Fruit fly (Drosophila melanogaster): ENCODE data around the gene CG1316.

CG1316 gene

dm6 chr3L:4283428-4284089, at the start of gene CG1316, which contains the start of gene srw:
Gene CG1316, plus strand, starts transcription at chr3L:4283851.
Gene srw, minus strand, starts transcription at chr3L:4283478.
- peak; percentile 52 for TF ChIP-seq CG1603 (tag; optimal IDR thresholded peaks at IDR 0.05)
- TF ChIP-seq CG34422 (GFP tag; IDR thresholded peaks at IDR 0.05), result peak; percentile 57; the same call in 1 of the 3 replicates
- TF ChIP-seq CG4424 (GFP tag; optimal IDR thresholded peaks at IDR 0.05), result no peak
- peak; percentile 99 for TF ChIP-seq CG15514 (GFP tag; optimal IDR thresholded peaks at IDR 0.05)
- no peak for TF ChIP-seq CG11398 (GFP tag; optimal IDR thresholded peaks at IDR 0.05)
- peak; percentile 81 for TF ChIP-seq Sry-δ (GFP tag; optimal IDR thresholded peaks at IDR 0.05)
- TF ChIP-seq CG14710 (tag; optimal IDR thresholded peaks at IDR 0.05), result peak; percentile 20
- peak; percentile 49 for TF ChIP-seq CG13287 (GFP tag; IDR thresholded peaks at IDR 0.05; ENCODE audit: partially characterized antibody)
- no peak for TF ChIP-seq CG10209 (GFP tag; optimal IDR thresholded peaks at IDR 0.05)
- TF ChIP-seq Dp (GFP tag; optimal IDR thresholded peaks at IDR 0.05), result peak; percentile 62
- TF ChIP-seq CG4820 (GFP tag; optimal IDR thresholded peaks at IDR 0.05), result no peak
- TF ChIP-seq CG14965 (GFP tag; optimal IDR thresholded peaks at IDR 0.05; ENCODE audit: borderline replicate concordance), result no peak
- TF ChIP-seq CG11504 (tag; optimal IDR thresholded peaks at IDR 0.05), result no peak
- TF ChIP-seq sug (tag; optimal IDR thresholded peaks at IDR 0.05), result peak; percentile 23
- peak; percentile 54 for TF ChIP-seq HmgZ (tag; optimal IDR thresholded peaks at IDR 0.05)
- TF ChIP-seq trem (tag; optimal IDR thresholded peaks at IDR 0.05), result peak; percentile 50
- TF ChIP-seq row (GFP tag; IDR thresholded peaks at IDR 0.05), result peak; percentile 55; the same call in 1 of the 3 replicates
- TF ChIP-seq NK7.1 (GFP tag; optimal IDR thresholded peaks at IDR 0.05), result no peak
- no peak for TF ChIP-seq CG13424 (tag; optimal IDR thresholded peaks at IDR 0.05)
- TF ChIP-seq gfzf (GFP tag; optimal IDR thresholded peaks at IDR 0.05), result peak; percentile 12
- TF ChIP-seq dysf (GFP tag; IDR thresholded peaks at IDR 0.05), result no peak
- peak; percentile 29 for TF ChIP-seq CG7928 (GFP tag; optimal IDR thresholded peaks at IDR 0.05)
- peak; percentile 58 for TF ChIP-seq Ets65A (GFP tag)
- TF ChIP-seq CG9797 (GFP tag; optimal IDR thresholded peaks at IDR 0.05), result peak; percentile 3
- peak; percentile 17 for TF ChIP-seq Fer1 (GFP tag; optimal IDR thresholded peaks at IDR 0.05)
- no peak for TF ChIP-seq pho (GFP tag; optimal IDR thresholded peaks at IDR 0.05)
- no peak for TF ChIP-seq H15 (GFP tag; IDR thresholded peaks at IDR 0.05)
- TF ChIP-seq CG34224 (GFP tag; IDR thresholded peaks at IDR 0.05; ENCODE audit: partially characterized antibody), result peak; percentile 44; the same call in 1 of the 3 replicates
- no peak for TF ChIP-seq CG2875 (GFP tag; optimal IDR thresholded peaks at IDR 0.05)
- TF ChIP-seq HLH3B (GFP tag; IDR thresholded peaks at IDR 0.05), result no peak
- TF ChIP-seq CG15479 (GFP tag; optimal IDR thresholded peaks at IDR 0.05), result no peak
- TF ChIP-seq CG4282 (GFP tag; optimal IDR thresholded peaks at IDR 0.05), result no peak
- TF ChIP-seq klu (GFP tag; IDR thresholded peaks at IDR 0.05), result no peak
- no peak for TF ChIP-seq jigr1 (GFP tag; IDR thresholded peaks at IDR 0.05)
- no peak for TF ChIP-seq chn (GFP tag; optimal IDR thresholded peaks at IDR 0.05)
- peak; percentile 49 for TF ChIP-seq BEAF-32 (GFP tag; optimal IDR thresholded peaks at IDR 0.05)
- no peak for TF ChIP-seq bcd (GFP tag; optimal IDR thresholded peaks at IDR 0.05)
- TF ChIP-seq slbo (GFP tag; IDR thresholded peaks at IDR 0.05), result no peak
- TF ChIP-seq Doc3 (GFP tag; IDR thresholded peaks at IDR 0.05; ENCODE audit: partially characterized antibody), result 0 out of 3 replicates have a peak, but pooled peaks have one; percentile 16
- peak; percentile 15 for TF ChIP-seq phol (tag; optimal IDR thresholded peaks at IDR 0.05)
- peak; percentile 23 for TF ChIP-seq stwl (tag; optimal IDR thresholded peaks at IDR 0.05)
- TF ChIP-seq CG10147 (GFP tag; optimal IDR thresholded peaks at IDR 0.05), result no peak
- no peak for TF ChIP-seq D19B (GFP tag; optimal IDR thresholded peaks at IDR 0.05)
- no peak for TF ChIP-seq Hmx (GFP tag; optimal IDR thresholded peaks at IDR 0.05)
- peak; percentile 50; the same call in 1 of the 2 replicates for TF ChIP-seq amos (GFP tag; IDR thresholded peaks at IDR 0.05; ENCODE audit: partially characterized antibody)
- TF ChIP-seq Elba2 (GFP tag; optimal IDR thresholded peaks at IDR 0.05), result no peak
- TF ChIP-seq YL-1 (GFP tag; optimal IDR thresholded peaks at IDR 0.05), result peak; percentile 82
- TF ChIP-seq CG1832 (GFP tag; optimal IDR thresholded peaks at IDR 0.05), result no peak
- TF ChIP-seq CG2712 (tag; optimal IDR thresholded peaks at IDR 0.05), result peak; percentile 11
